Comparison of ENCODE assay signal across 1 fruit fly cellular context in genomic region chr3R:26875544-26876027, dm6.
TF ChIP-seq lines count a peak whose summit lies in the region.

TSS of gene Rb97D (minus strand) at chr3R:26875742.

TF ChIP-seq in whole organism, embryonic, 481 proteins besides CTCF, POLR2A, EP300 and RAD21 (continued from another document):
- TF ChIP-seq CG34422 (GFP tag; IDR thresholded peaks at IDR 0.05; lab: Robert Waterston, UW) (peak; percentile 55; the same call in 2 of the 3 replicates), CG12942 (GFP tag; optimal IDR thresholded peaks at IDR 0.05; lab: Kevin White, UChicago) (peak; percentile 48), CG4328 (GFP tag; optimal IDR thresholded peaks at IDR 0.05; lab: Kevin White, UChicago) (peak; percentile 39), maf-S (GFP tag; optimal IDR thresholded peaks at IDR 0.05; lab: Kevin White, UChicago) (peak; percentile 48), D19B (GFP tag; optimal IDR thresholded peaks at IDR 0.05; lab: Kevin White, UChicago) (no peak), CG11398 (GFP tag; optimal IDR thresholded peaks at IDR 0.05; lab: Kevin White, UChicago) (peak; percentile 38), CG4730 (GFP tag; IDR thresholded peaks at IDR 0.05; lab: Robert Waterston, UW) (peak; percentile 39; the same call in 1 of the 2 replicates), CG14014 (GFP tag; IDR thresholded peaks at IDR 0.05; lab: Robert Waterston, UW) (peak; percentile 71), CG14441 (GFP tag; IDR thresholded peaks at IDR 0.05; lab: Robert Waterston, UW) (peak; percentile 63), Stat92E (GFP tag; optimal IDR thresholded peaks at IDR 0.05; lab: Kevin White, UChicago) (no peak), Atf6 (GFP tag; IDR thresholded peaks at IDR 0.05; lab: Robert Waterston, UW) (peak; percentile 52; the same call in 1 of the 2 replicates), unpg (GFP tag; optimal IDR thresholded peaks at IDR 0.05; lab: Kevin White, UChicago) (peak; percentile 74), Rfx (GFP tag; IDR thresholded peaks at IDR 0.05; lab: Robert Waterston, UW) (peak; percentile 85), CG13775 (GFP tag; optimal IDR thresholded peaks at IDR 0.05; lab: Kevin White, UChicago) (peak; percentile 44), repo (GFP tag; optimal IDR thresholded peaks at IDR 0.05; lab: Kevin White, UChicago) (peak; percentile 53), bsh (GFP tag; optimal IDR thresholded peaks at IDR 0.05; lab: Kevin White, UChicago) (peak in 1 of 2 experiments; percentile 65), nom (GFP tag; optimal IDR thresholded peaks at IDR 0.05; lab: Kevin White, UChicago) (peak; percentile 54), chn (GFP tag; optimal IDR thresholded peaks at IDR 0.05; lab: Kevin White, UChicago) (peak; percentile 47), TFAM (GFP tag; optimal IDR thresholded peaks at IDR 0.05; lab: Kevin White, UChicago) (no peak), ab (GFP tag; optimal IDR thresholded peaks at IDR 0.05; lab: Kevin White, UChicago) (no peak), emc (GFP tag; optimal IDR thresholded peaks at IDR 0.05; lab: Kevin White, UChicago) (peak; percentile 5), eve (GFP tag; optimal IDR thresholded peaks at IDR 0.05; lab: Kevin White, UChicago) (no peak), CG34224 (GFP tag; IDR thresholded peaks at IDR 0.05; lab: Robert Waterston, UW; ENCODE audit: partially characterized antibody) (peak; percentile 90), Hr78 (GFP tag; optimal IDR thresholded peaks at IDR 0.05; lab: Kevin White, UChicago) (no peak), Atf-2 (GFP tag; optimal IDR thresholded peaks at IDR 0.05; lab: Kevin White, UChicago) (peak; percentile 32), CG14860 (GFP tag; IDR thresholded peaks at IDR 0.05; lab: Robert Waterston, UW; ENCODE audit: partially characterized antibody) (peak; percentile 86), CG9817 (tag; optimal IDR thresholded peaks at IDR 0.05; lab: Kevin White, UChicago) (peak; percentile 71), Lhr (GFP tag; optimal IDR thresholded peaks at IDR 0.05; lab: Kevin White, UChicago) (peak; percentile 13), CG2678 (tag; optimal IDR thresholded peaks at IDR 0.05; lab: Kevin White, UChicago) (peak; percentile 78), al (GFP tag; IDR thresholded peaks at IDR 0.05; lab: Robert Waterston, UW) (peak; percentile 4; the same call in 1 of the 2 replicates), zen2 (GFP tag; IDR thresholded peaks at IDR 0.05; lab: Robert Waterston, UW; ENCODE audit: partially characterized antibody) (peak; percentile 87), Mad (GFP tag; optimal IDR thresholded peaks at IDR 0.05; lab: Kevin White, UChicago) (peak; percentile 56), ind (GFP tag; optimal IDR thresholded peaks at IDR 0.05; lab: Kevin White, UChicago) (peak; percentile 67), CG10147 (GFP tag; optimal IDR thresholded peaks at IDR 0.05; lab: Kevin White, UChicago) (peak; percentile 50), otp (GFP tag; IDR thresholded peaks at IDR 0.05; lab: Robert Waterston, UW) (peak; percentile 53; the same call in 1 of the 3 replicates), Mrtf (GFP tag; IDR thresholded peaks at IDR 0.05; lab: Robert Waterston, UW) (peak; percentile 46; the same call in 1 of the 3 replicates), ara (GFP tag; IDR thresholded peaks at IDR 0.05; lab: Robert Waterston, UW) (peak; percentile 43; the same call in 1 of the 2 replicates), cg (GFP tag; optimal IDR thresholded peaks at IDR 0.05; lab: Kevin White, UChicago) (peak; percentile 50), CG6765 (GFP tag; optimal IDR thresholded peaks at IDR 0.05; lab: Kevin White, UChicago) (peak; percentile 67), CG5180 (GFP tag; optimal IDR thresholded peaks at IDR 0.05; lab: Kevin White, UChicago) (peak; percentile 65), Side (GFP tag; optimal IDR thresholded peaks at IDR 0.05; lab: Kevin White, UChicago) (peak; percentile 76)
